Fruit fly (Drosophila melanogaster) whole organism, wandering third instar larva: ENCODE measurements around the gene CG6614.

ENCODE experiments used
- Abd-B ChIP-seq: fragments of >200 bp; optimal IDR thresholded peaks from 2 replicates; lab custom pipeline; 2017; ENCODE audit warnings: missing biosample characterization, missing genetic modification characterization
- CrebA ChIP-seq: fragments of 200-800 bp; sonication (Bioruptor generic); optimal IDR thresholded peaks from 2 replicates; lab custom pipeline; 2016; ENCODE audit warnings: missing biosample characterization, mild to moderate bottlenecking, missing genetic modification characterization, borderline replicate concordance
- Dfd ChIP-seq: fragments of >200 bp; optimal IDR thresholded peaks from 2 replicates; lab custom pipeline; 2017; ENCODE audit warnings: missing biosample characterization, missing genetic modification characterization
- Jra ChIP-seq: sonication (Bioruptor generic); optimal IDR thresholded peaks from 2 replicates; lab custom pipeline; 2016; ENCODE audit warnings: missing biosample characterization, missing genetic modification characterization
- Myc ChIP-seq: fragments of >200 bp; optimal IDR thresholded peaks from 2 replicates; lab custom pipeline; 2017
- N ChIP-seq: fragments of >200 bp; optimal IDR thresholded peaks from 2 replicates; lab custom pipeline; 2018; ENCODE audit warnings: missing biosample characterization, missing external identifiers, missing genetic modification characterization
- Rel ChIP-seq, 2 experiments: fragments of 200-800 bp; sonication (Bioruptor generic) in 1 of 2; optimal IDR thresholded peaks; 2 replicates in 1 of 2; 3 replicates in 1 of 2; lab custom pipeline; 2016 to 2019; ENCODE audit warnings: mild to moderate bottlenecking in 2 of 2, missing biosample characterization in 2 of 2, missing genetic modification characterization in 2 of 2, moderate library complexity in 1 of 2
- br ChIP-seq: fragments of 200-800 bp; sonication (Bioruptor generic); optimal IDR thresholded peaks from 2 replicates; lab custom pipeline; 2016; ENCODE audit warnings: missing biosample characterization, missing genetic modification characterization
- brk ChIP-seq: fragments of 200-800 bp; sonication (Bioruptor generic); optimal IDR thresholded peaks from 2 replicates; lab custom pipeline; 2016; ENCODE audit warnings: missing biosample characterization, mild to moderate bottlenecking, missing genetic modification characterization
- dmrt93B ChIP-seq: fragments of 200-800 bp; sonication (Bioruptor generic); optimal IDR thresholded peaks from 2 replicates; lab custom pipeline; 2018; ENCODE audit warnings: missing biosample characterization, mild to moderate bottlenecking, missing genetic modification characterization
- dsf ChIP-seq: sonication (Bioruptor generic); optimal IDR thresholded peaks from 2 replicates; lab custom pipeline; 2016; ENCODE audit warnings: missing biosample characterization, missing genetic modification characterization, borderline replicate concordance
- h ChIP-seq: fragments of 200-800 bp; sonication (Bioruptor generic); optimal IDR thresholded peaks from 3 replicates; lab custom pipeline; 2016; ENCODE audit warnings: missing biosample characterization, mild to moderate bottlenecking, missing genetic modification characterization
- jim ChIP-seq: fragments of 175-275, 200-325 bp; sonication (Bioruptor generic); optimal IDR thresholded peaks from 2 replicates; lab custom pipeline; 2016; ENCODE audit warnings: missing biosample characterization, mild to moderate bottlenecking, missing genetic modification characterization
- pan ChIP-seq: fragments of >200 bp; optimal IDR thresholded peaks from 2 replicates; lab custom pipeline; 2017
- psq ChIP-seq: fragments of 200-800 bp; sonication (Bioruptor generic); optimal IDR thresholded peaks from 3 replicates; lab custom pipeline; 2017; ENCODE audit warnings: missing biosample characterization, mild to moderate bottlenecking, missing genetic modification characterization, moderate library complexity
- sage ChIP-seq: fragments of 200-800 bp; sonication (Bioruptor generic); optimal IDR thresholded peaks from 2 replicates; lab custom pipeline; 2016; ENCODE audit warnings: missing biosample characterization, mild to moderate bottlenecking, missing genetic modification characterization
- sv ChIP-seq: fragments of 200-800 bp; sonication (Bioruptor generic); optimal IDR thresholded peaks from 3 replicates; lab custom pipeline; 2016; ENCODE audit warnings: missing biosample characterization, missing genetic modification characterization
- tai ChIP-seq: sonication (Bioruptor generic); optimal IDR thresholded peaks from 2 replicates; lab custom pipeline; 2016; ENCODE audit warnings: missing biosample characterization, missing genetic modification characterization

CG6614 gene

DNA sequence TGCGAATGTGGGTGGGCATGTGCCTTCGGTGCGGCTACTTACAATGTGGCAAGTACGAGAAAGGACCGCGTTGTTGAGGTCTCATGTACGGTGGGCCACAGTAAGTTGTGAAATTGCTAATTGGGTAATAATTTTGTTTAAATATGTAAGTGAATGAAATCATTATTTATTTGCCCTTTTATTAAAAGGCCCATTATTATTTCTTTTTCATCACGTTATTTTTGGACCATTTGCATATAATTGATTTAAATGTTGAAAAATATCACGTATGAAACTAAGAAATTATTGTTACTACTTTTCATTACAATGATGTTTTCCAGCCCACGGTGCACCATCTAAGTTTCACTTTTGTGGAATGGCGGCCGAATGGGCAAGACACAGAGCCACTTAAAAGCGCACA lies 20.3 kb downstream of the CG6614 start:
- no peak for TF ChIP-seq h
- TF ChIP-seq jim (GFP tag; lab: Kevin White, UChicago), result no peak
- no peak for TF ChIP-seq CrebA (GFP tag; lab: Kevin White, UChicago)
- no peak for TF ChIP-seq pan
- no peak for TF ChIP-seq N (GFP tag; lab: Kevin White, UChicago)
- TF ChIP-seq Myc, result no peak
- TF ChIP-seq Jra (GFP tag; lab: Kevin White, UChicago), result no peak

DNA sequence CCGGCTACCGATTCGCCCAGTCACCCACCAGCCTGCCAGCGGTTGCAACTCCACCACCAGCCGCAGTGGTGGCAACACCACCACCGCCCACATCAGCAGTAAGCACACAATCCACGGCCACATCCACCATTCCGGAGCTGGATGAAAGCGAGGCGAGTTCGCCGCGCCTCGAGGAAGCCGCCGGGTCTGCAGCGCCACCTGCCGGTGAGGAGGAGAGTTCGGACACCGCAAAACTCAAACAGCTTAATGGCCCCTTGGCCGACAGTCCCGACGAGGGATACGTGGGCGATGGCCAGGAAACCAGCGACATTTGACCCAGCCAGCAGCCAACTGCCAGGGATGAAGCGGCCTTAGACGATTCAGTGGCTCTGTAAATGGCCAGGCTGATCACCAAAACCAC lies 24.4 kb downstream of the CG6614 start:
- TF ChIP-seq sv (GFP tag; lab: Kevin White, UChicago) (no peak), tai (GFP tag; lab: Kevin White, UChicago) (no peak), Rel (GFP tag; optimal IDR thresholded peaks at IDR 0.05; lab: Kevin White, UChicago) (no peak), Rel (tag; optimal IDR thresholded peaks at IDR 0.05; lab: Kevin White, UChicago) (no peak), Dfd (GFP tag; lab: Kevin White, UChicago) (no peak), CrebA (GFP tag; lab: Kevin White, UChicago) (no peak), dmrt93B (GFP tag; lab: Kevin White, UChicago) (no peak), br (GFP tag; lab: Kevin White, UChicago) (no peak), brk (GFP tag; lab: Kevin White, UChicago) (no peak), sage (GFP tag; lab: Kevin White, UChicago) (no peak), dsf (GFP tag; lab: Kevin White, UChicago) (no peak), psq (GFP tag; lab: Kevin White, UChicago) (no peak), Abd-B (GFP tag; lab: Kevin White, UChicago) (no peak)

- TF ChIP-seq dmrt93B (GFP tag; lab: Kevin White, UChicago), result no peak
These were observed 37.0 kb downstream of the CG6614 start, which contains the start of gene spag4 for dm6 chr2L:11611672-11612071. TSS of gene spag4 (minus strand) at chr2L:11611772.
